Fruit fly (Drosophila melanogaster) whole organism, embryonic: Measurements from ENCODE around the gene Datp.

Source experiments
- CG10274 ChIP-seq: fragments of 200-800 bp; sonication (Bioruptor generic); optimal IDR thresholded peaks from 3 replicates; lab custom pipeline; 2017; ENCODE audit warnings: missing biosample characterization, mild to moderate bottlenecking, missing genetic modification characterization
- CG12219 ChIP-seq: fragments of 200-800 bp; sonication (Bioruptor generic); optimal IDR thresholded peaks from 3 replicates; lab custom pipeline; 2018; ENCODE audit warnings: missing biosample characterization, mild to moderate bottlenecking, missing genetic modification characterization
- CG12769 ChIP-seq: fragments of 200-800 bp; sonication (Bioruptor generic); optimal IDR thresholded peaks from 2 replicates; lab custom pipeline; 2019; ENCODE audit warnings: missing biosample characterization, mild to moderate bottlenecking, missing genetic modification characterization, moderate library complexity
- CG13424 ChIP-seq: fragments of 200-800 bp; sonication (Bioruptor generic); optimal IDR thresholded peaks from 2 replicates; lab custom pipeline; 2019; ENCODE audit warnings: missing biosample characterization, mild to moderate bottlenecking, missing genetic modification characterization, moderate library complexity
- CG17186 ChIP-seq: fragments of 200-800 bp; sonication (Bioruptor generic); optimal IDR thresholded peaks from 3 replicates; lab custom pipeline; 2017; ENCODE audit warnings: missing biosample characterization, missing genetic modification reagents, missing genetic modification characterization
- CG17568 ChIP-seq: fragments of 200-800 bp; sonication (Bioruptor generic); optimal IDR thresholded peaks from 2 replicates; lab custom pipeline; 2018; ENCODE audit warnings: missing biosample characterization, mild to moderate bottlenecking, missing genetic modification characterization, moderate library complexity
- CG17829 ChIP-seq: fragments of 200-800 bp; optimal IDR thresholded peaks from 2 replicates; lab custom pipeline; 2019; ENCODE audit warnings: missing biosample characterization, mild to moderate bottlenecking, missing genetic modification characterization, moderate library complexity
- CG30431 ChIP-seq: fragments of 200-800 bp; sonication (Bioruptor generic); optimal IDR thresholded peaks from 2 replicates; lab custom pipeline; 2017; ENCODE audit warnings: missing biosample characterization, missing genetic modification characterization
- CG4854 ChIP-seq: fragments of 200-800 bp; sonication (Bioruptor generic); optimal IDR thresholded peaks from 2 replicates; lab custom pipeline; 2016; ENCODE audit warnings: missing biosample characterization, missing genetic modification characterization, inconsistent platforms
- CG7963 ChIP-seq: fragments of 200-800 bp; sonication (Bioruptor generic); IDR thresholded peaks from 3 replicates; pipeline ENCODE4 v1.3.6; 2022; ENCODE audit warnings: missing biosample characterization, missing genetic modification characterization; ENCODE audit not compliant: partially characterized antibody
- CG8089 ChIP-seq: fragments of 200-800 bp; sonication (Bioruptor generic); optimal IDR thresholded peaks from 3 replicates; lab custom pipeline; 2016; ENCODE audit warnings: missing biosample characterization, missing genetic modification characterization
- CG8765 ChIP-seq: fragments of 200-800 bp; sonication (Bioruptor generic); IDR thresholded peaks from 2 replicates; pipeline ENCODE4 v1.3.6; 2022; ENCODE audit warnings: missing biosample characterization, missing genetic modification characterization
- CG9609 ChIP-seq: fragments of 200-800 bp; sonication (Bioruptor generic); optimal IDR thresholded peaks from 3 replicates; lab custom pipeline; 2016; ENCODE audit warnings: missing biosample characterization, missing genetic modification characterization
- Ets65A ChIP-seq: fragments of 200-800 bp; sonication (Bioruptor generic); peaks from one replicate; lab custom pipeline; 2016; ENCODE audit warnings: missing biosample characterization, missing genetic modification characterization
- Fer1 ChIP-seq: fragments of 200-800 bp; sonication (Bioruptor generic); optimal IDR thresholded peaks from 2 replicates; lab custom pipeline; 2017; ENCODE audit warnings: missing biosample characterization, mild to moderate bottlenecking, missing genetic modification characterization
- Fer2 ChIP-seq: fragments of 200-800 bp; sonication (Bioruptor generic); optimal IDR thresholded peaks from 2 replicates; lab custom pipeline; 2018; ENCODE audit warnings: missing biosample characterization, mild to moderate bottlenecking, missing genetic modification characterization, moderate library complexity
- HLH3B ChIP-seq: fragments of 200-800 bp; sonication (Bioruptor generic); IDR thresholded peaks from 2 replicates; pipeline ENCODE4 v1.3.6; 2022; ENCODE audit warnings: missing biosample characterization, missing genetic modification characterization
- Hmx ChIP-seq: fragments of 200-800 bp; sonication (Bioruptor generic); optimal IDR thresholded peaks from 2 replicates; lab custom pipeline; 2016; ENCODE audit warnings: missing biosample characterization, missing genetic modification characterization
- Hr3 ChIP-seq: fragments of 200-800 bp; sonication (Bioruptor generic); optimal IDR thresholded peaks from 3 replicates; lab custom pipeline; 2016; ENCODE audit warnings: missing biosample characterization, missing genetic modification characterization
- Myb ChIP-seq: fragments of 200-800 bp; sonication (Bioruptor generic); optimal IDR thresholded peaks from 2 replicates; lab custom pipeline; 2016; ENCODE audit warnings: missing biosample characterization, missing genetic modification characterization
- Nf-YC ChIP-seq: fragments of 200-800 bp; optimal IDR thresholded peaks from 3 replicates; lab custom pipeline; 2019; ENCODE audit warnings: missing biosample characterization, mild to moderate bottlenecking, missing genetic modification characterization, moderate library complexity
- Poxn ChIP-seq: fragments of 200-800 bp; sonication (Bioruptor generic); IDR thresholded peaks from 2 replicates; pipeline ENCODE4 v1.3.6; 2022; ENCODE audit warnings: missing biosample characterization, missing genetic modification characterization
- Sry-δ ChIP-seq: fragments of 200-800 bp; sonication (Bioruptor generic); optimal IDR thresholded peaks from 2 replicates; lab custom pipeline; 2016; ENCODE audit warnings: missing biosample characterization, missing genetic modification characterization
- Taf1 ChIP-seq: fragments of 200-800 bp; sonication (Bioruptor generic); IDR thresholded peaks from 2 replicates; pipeline ENCODE4 v1.3.6; 2022; ENCODE audit warnings: missing biosample characterization, missing genetic modification characterization
- Usf ChIP-seq: fragments of 200-800 bp; sonication (Bioruptor generic); optimal IDR thresholded peaks from 2 replicates; lab custom pipeline; 2017; ENCODE audit warnings: missing genotype, missing biosample characterization, missing genetic modification characterization
- Xbp1 ChIP-seq: fragments of 200-800 bp; sonication (Bioruptor generic); optimal IDR thresholded peaks from 3 replicates; lab custom pipeline; 2016; ENCODE audit warnings: missing biosample characterization, mild to moderate bottlenecking, missing genetic modification characterization
- ab ChIP-seq: fragments of 200-800 bp; sonication (Bioruptor generic); optimal IDR thresholded peaks from 2 replicates; lab custom pipeline; 2016; ENCODE audit warnings: missing biosample characterization, missing genetic modification characterization
- abd-A ChIP-seq: fragments of 200-800 bp; sonication (Bioruptor generic); optimal IDR thresholded peaks from 3 replicates; lab custom pipeline; 2019; ENCODE audit warnings: missing biosample characterization, mild to moderate bottlenecking, missing genetic modification characterization, moderate library complexity
- ash1 ChIP-seq: fragments of 200-800 bp; sonication (Bioruptor generic); optimal IDR thresholded peaks from 2 replicates; lab custom pipeline; 2018; ENCODE audit warnings: missing biosample characterization, mild to moderate bottlenecking, missing genetic modification characterization
- chinmo ChIP-seq: fragments of 200-800 bp; sonication (Bioruptor generic); IDR thresholded peaks from 4 replicates; pipeline ENCODE4 v1.3.6; 2022; ENCODE audit warnings: missing biosample characterization, missing genetic modification characterization; ENCODE audit not compliant: partially characterized antibody
- fru ChIP-seq: fragments of >200 bp; optimal IDR thresholded peaks from 2 replicates; lab custom pipeline; 2017
- gcm ChIP-seq: fragments of 200-800 bp; sonication (Bioruptor generic); optimal IDR thresholded peaks from 2 replicates; lab custom pipeline; 2019; ENCODE audit warnings: missing biosample characterization, mild to moderate bottlenecking, missing genetic modification characterization, moderate library complexity
- jing ChIP-seq: fragments of 200-800 bp; sonication (Bioruptor generic); optimal IDR thresholded peaks from 2 replicates; lab custom pipeline; 2018; ENCODE audit warnings: missing biosample characterization, mild to moderate bottlenecking, missing genetic modification characterization
- kay ChIP-seq: fragments of 200-800 bp; sonication (Bioruptor generic); optimal IDR thresholded peaks from 2 replicates; lab custom pipeline; 2016; ENCODE audit warnings: missing biosample characterization, missing genetic modification characterization
- lbe ChIP-seq: fragments of 200-800 bp; sonication (Bioruptor generic); optimal IDR thresholded peaks from 2 replicates; lab custom pipeline; 2016; ENCODE audit warnings: missing biosample characterization, mild to moderate bottlenecking, missing genetic modification characterization
- mirr ChIP-seq: fragments of 200-800 bp; sonication (Bioruptor generic); optimal IDR thresholded peaks from 3 replicates; lab custom pipeline; 2018; ENCODE audit warnings: missing biosample characterization, mild to moderate bottlenecking, missing genetic modification characterization
- nom ChIP-seq: fragments of 200-800 bp; sonication (Bioruptor generic); optimal IDR thresholded peaks from 2 replicates; lab custom pipeline; 2017; ENCODE audit warnings: missing biosample characterization, missing genetic modification characterization, mild to moderate bottlenecking, moderate library complexity, missing genetic modification reagents
- onecut ChIP-seq: fragments of 200-800 bp; sonication (Bioruptor generic); IDR thresholded peaks from 2 replicates; pipeline ENCODE4 v1.3.6; 2022; ENCODE audit warnings: missing biosample characterization, missing genetic modification characterization
- p53 ChIP-seq: fragments of 200-800 bp; sonication (Bioruptor generic); optimal IDR thresholded peaks from 2 replicates; lab custom pipeline; 2016; ENCODE audit warnings: missing biosample characterization, missing genetic modification characterization
- pnt ChIP-seq: fragments of 200-800 bp; sonication (Bioruptor generic); optimal IDR thresholded peaks from 3 replicates; lab custom pipeline; 2016; ENCODE audit warnings: missing biosample characterization, missing genetic modification characterization
- prd ChIP-seq, 3 experiments: fragments of >200 bp in 2 of 3; fragments of 200-800 bp in 1 of 3; sonication (Bioruptor generic) in 1 of 3; optimal IDR thresholded peaks in 2 of 3; IDR thresholded peaks in 1 of 3; 2 replicates in 2 of 3; 3 replicates in 1 of 3; pipeline versions ENCODE4 v1.3.6 to Lab custom; 2017 to 2022; ENCODE audit warnings: missing biosample characterization in 1 of 3, missing genetic modification characterization in 1 of 3
- pzg ChIP-seq: fragments of 200-800 bp; sonication (Bioruptor generic); optimal IDR thresholded peaks from 3 replicates; lab custom pipeline; 2018; ENCODE audit warnings: missing biosample characterization, mild to moderate bottlenecking, missing genetic modification characterization, moderate library complexity
- sens ChIP-seq: fragments of 200-800 bp; sonication (Bioruptor generic); peaks from one replicate; lab custom pipeline; 2016; ENCODE audit warnings: missing biosample characterization, missing genetic modification characterization
- seq ChIP-seq: fragments of 200-800 bp; sonication (Bioruptor generic); IDR thresholded peaks from 2 replicates; pipeline ENCODE4 v1.3.6; 2022; ENCODE audit warnings: missing biosample characterization, missing genetic modification characterization
- slp2 ChIP-seq: fragments of 200-800 bp; sonication (Bioruptor generic); optimal IDR thresholded peaks from 2 replicates; lab custom pipeline; 2016; ENCODE audit warnings: missing biosample characterization, missing genetic modification characterization
- tap ChIP-seq: fragments of 200-800 bp; optimal IDR thresholded peaks from 3 replicates; lab custom pipeline; 2019; ENCODE audit warnings: missing biosample characterization, mild to moderate bottlenecking, missing genetic modification characterization, moderate library complexity
- tup ChIP-seq: fragments of 200-800 bp; sonication (Bioruptor generic); optimal IDR thresholded peaks from 2 replicates; lab custom pipeline; 2016; ENCODE audit warnings: missing biosample characterization, mild to moderate bottlenecking, missing genetic modification characterization, moderate library complexity
- usp ChIP-seq: fragments of >200 bp; optimal IDR thresholded peaks from 2 replicates; lab custom pipeline; 2017; ENCODE audit warnings: missing biosample characterization, missing genetic modification characterization
- wdn ChIP-seq: fragments of 200-800 bp; sonication (Bioruptor generic); IDR thresholded peaks from 2 replicates; pipeline ENCODE4 v1.3.6; 2022; ENCODE audit warnings: missing biosample characterization, missing genetic modification characterization

Gene Datp

DNA sequence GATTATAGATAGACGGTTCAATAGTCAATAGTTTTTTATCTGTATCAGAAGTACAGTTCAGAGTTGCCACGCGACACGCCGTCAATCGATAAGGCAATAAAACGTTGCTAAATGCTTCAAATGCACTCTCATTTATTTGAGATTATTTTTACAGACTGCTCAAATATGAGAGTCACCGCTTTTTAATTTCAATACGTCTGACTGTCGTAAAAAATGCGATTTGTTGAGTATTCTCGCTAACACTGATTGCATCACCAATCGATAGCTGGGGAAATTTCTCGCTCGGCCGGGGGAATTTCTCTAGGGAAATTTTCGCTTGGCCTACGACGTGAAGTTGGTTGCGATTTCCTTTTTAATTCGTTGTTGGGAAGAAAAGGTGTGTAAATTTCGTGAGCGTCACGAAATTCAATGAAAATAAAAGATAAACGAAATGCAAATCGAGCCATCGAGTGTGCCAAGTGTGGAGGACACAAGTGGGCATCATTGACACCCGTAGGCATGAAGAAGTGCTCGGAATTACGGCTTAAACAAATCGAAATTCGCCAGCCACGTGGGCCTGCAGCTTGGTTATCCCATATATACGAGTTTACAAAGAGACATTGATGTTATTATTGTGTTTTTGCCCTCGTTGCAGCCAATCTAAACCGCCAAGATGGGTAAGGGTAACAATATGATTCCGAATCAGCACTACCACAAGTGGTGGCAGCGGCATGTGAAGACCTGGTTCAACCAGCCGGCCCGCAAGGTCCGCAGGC lies 28.6 kb upstream of the Datp start, which contains the start of the genes Dref and RpL13 (continued):
- TF ChIP-seq nom (GFP tag; lab: Kevin White, UChicago), result peak; percentile 92
- TF ChIP-seq kay (GFP tag; lab: Kevin White, UChicago), result peak; percentile 36
- peak; percentile 17 for TF ChIP-seq ab (GFP tag; lab: Kevin White, UChicago)
- TF ChIP-seq CG17829 (tag; lab: Kevin White, UChicago), result peak; percentile 86
- peak; percentile 77 for TF ChIP-seq seq
- TF ChIP-seq usp (GFP tag; lab: Kevin White, UChicago), result no peak
- TF ChIP-seq lbe (GFP tag; lab: Kevin White, UChicago), result peak; percentile 78
- TF ChIP-seq CG9609, result peak; percentile 72
- TF ChIP-seq gcm (GFP tag; lab: Kevin White, UChicago), result peak; percentile 86
- peak; percentile 61; the same call in 1 of the 2 replicates for TF ChIP-seq CG8765
- peak; percentile 73 for TF ChIP-seq p53 (GFP tag; lab: Kevin White, UChicago)
- peak; percentile 73 for TF ChIP-seq CG8089
- peak; percentile 90 for TF ChIP-seq slp2 (GFP tag; lab: Kevin White, UChicago)
- TF ChIP-seq CG17186 (GFP tag; lab: Kevin White, UChicago), result peak; percentile 89
- TF ChIP-seq CG4854 (GFP tag; lab: Kevin White, UChicago), result peak; percentile 86
- TF ChIP-seq CG17568 (GFP tag; lab: Kevin White, UChicago), result no peak
- peak; percentile 92 for TF ChIP-seq Sry-δ (GFP tag; lab: Kevin White, UChicago)
- TF ChIP-seq CG10274 (GFP tag; lab: Kevin White, UChicago), result peak; percentile 78
- peak; percentile 80 for TF ChIP-seq CG13424 (tag; lab: Kevin White, UChicago)
- TF ChIP-seq ash1 (GFP tag; lab: Kevin White, UChicago), result peak; percentile 95
- TF ChIP-seq Nf-YC, result peak; percentile 83
- TF ChIP-seq tap (tag; lab: Kevin White, UChicago), result peak; percentile 79
- peak; percentile 93 for TF ChIP-seq onecut (GFP tag; lab: Robert Waterston, UW)
- TF ChIP-seq CG30431 (GFP tag; lab: Kevin White, UChicago), result peak; percentile 49
- TF ChIP-seq pzg (GFP tag; lab: Kevin White, UChicago), result peak; percentile 83
- no peak for TF ChIP-seq jing (GFP tag; lab: Kevin White, UChicago)
- peak; percentile 97 for TF ChIP-seq Ets65A
- TF ChIP-seq Fer2 (tag; lab: Kevin White, UChicago), result peak; percentile 86
- TF ChIP-seq Hr3 (GFP tag; lab: Kevin White, UChicago), result peak; percentile 55
- TF ChIP-seq Xbp1, result peak; percentile 77
- TF ChIP-seq Fer1 (GFP tag; lab: Kevin White, UChicago), result peak; percentile 95
- no peak for TF ChIP-seq prd (optimal IDR thresholded peaks at IDR 0.05; lab: Kevin White, UChicago)
- peak; percentile 60 for TF ChIP-seq prd (GFP tag; IDR thresholded peaks at IDR 0.05; lab: Robert Waterston, UW)
- no peak for TF ChIP-seq abd-A
- peak; percentile 98 for TF ChIP-seq mirr (GFP tag; lab: Kevin White, UChicago)
- peak; percentile 57; the same call in 1 of the 2 replicates for TF ChIP-seq Poxn (GFP tag; lab: Robert Waterston, UW)
- peak; percentile 72 for TF ChIP-seq Myb
- TF ChIP-seq CG12769 (tag; lab: Kevin White, UChicago), result no peak
- TF ChIP-seq sens (GFP tag; lab: Kevin White, UChicago), result peak; percentile 97
- peak; percentile 52; the same call in 1 of the 2 replicates for TF ChIP-seq HLH3B (GFP tag; lab: Robert Waterston, UW)
- TF ChIP-seq wdn (GFP tag; lab: Robert Waterston, UW), result peak; percentile 75
- TF ChIP-seq CG7963 (GFP tag; lab: Robert Waterston, UW), result peak; percentile 66; the same call in 1 of the 3 replicates
- no peak for TF ChIP-seq fru (lab: Kevin White, UChicago)
- 0 out of 4 replicates have a peak, but pooled peaks have one; percentile 22 for TF ChIP-seq chinmo
- TF ChIP-seq CG12219 (GFP tag; lab: Kevin White, UChicago), result peak; percentile 87
- no peak; the same call in 1 of the 2 replicates for TF ChIP-seq Taf1 (GFP tag; lab: Robert Waterston, UW)
- TF ChIP-seq tup (GFP tag; lab: Kevin White, UChicago), result peak; percentile 54
- TF ChIP-seq Hmx (GFP tag; lab: Kevin White, UChicago), result peak; percentile 55
- TF ChIP-seq pnt (GFP tag; lab: Kevin White, UChicago), result peak; percentile 51
- peak; percentile 32 for TF ChIP-seq Usf
